Worm (Caenorhabditis elegans): ENCODE results near the gene mtss-1.
A peak's percentile ranks its signal among the peaks of the same experiment; 100 is the strongest.

The mtss-1 gene

DNA sequence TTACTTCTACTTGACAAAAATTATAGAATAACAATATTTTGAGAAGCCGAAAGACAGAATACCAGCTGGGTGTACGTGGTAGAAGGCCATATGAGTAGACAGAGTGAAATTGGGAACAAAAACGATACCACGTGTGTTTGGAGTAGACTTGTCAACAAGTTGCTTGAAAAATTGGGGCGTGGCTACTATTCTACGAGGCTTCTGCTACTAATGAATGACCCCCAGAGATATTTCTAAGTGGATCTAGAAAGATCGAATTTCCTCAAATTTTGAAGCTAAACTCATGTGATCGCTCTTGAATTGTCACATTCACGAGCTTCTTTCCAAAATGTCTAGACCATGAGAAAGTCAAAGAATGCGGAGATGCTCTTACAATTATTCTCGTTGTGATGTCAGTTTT, 6.1 kb upstream of the mtss-1 start:
- TF ChIP-seq unc-62 (GFP tag; optimal IDR thresholded peaks at IDR 0.05 in 1 of 2) (peak in 1 of 2 experiments; percentile 91), unc-62 (tag; optimal IDR thresholded peaks at IDR 0.05) (no peak), Y5F2A.4 (GFP tag; optimal IDR thresholded peaks at IDR 0.05) (no peak), T26A8.4 (GFP tag; IDR thresholded peaks at IDR 0.05) (no peak), dmd-6 (GFP tag; IDR thresholded peaks at IDR 0.05) (peak; percentile 32), lin-1 (GFP tag; IDR thresholded peaks at IDR 0.05) (no peak), hmg-1.1 (GFP tag; IDR thresholded peaks at IDR 0.05) (no peak)

ce11 chrIII:8763111-8763510, 5.0 kb upstream of the mtss-1 start:
- TF ChIP-seq F49E8.2 (tag; optimal IDR thresholded peaks at IDR 0.05; ENCODE audit: borderline replicate concordance) (no peak), lin-13 (GFP tag; optimal IDR thresholded peaks at IDR 0.05) (no peak), lsy-2 (tag; optimal IDR thresholded peaks at IDR 0.05) (peak in 1 of 2 experiments; percentile 45)

- no peak for TF ChIP-seq nhr-42 (GFP tag; IDR thresholded peaks at IDR 0.05)
- no peak for TF ChIP-seq nhr-77 (tag; optimal IDR thresholded peaks at IDR 0.05)
- no peak for TF ChIP-seq mes-2 (tag; optimal IDR thresholded peaks at IDR 0.05; ENCODE audit: poor library complexity, severe bottlenecking)
- TF ChIP-seq mxl-3 (GFP tag; optimal IDR thresholded peaks at IDR 0.05) = no peak
- TF ChIP-seq pha-4 (GFP tag; IDR thresholded peaks at IDR 0.05) = no peak
- no peak for TF ChIP-seq pha-4 (tag; optimal IDR thresholded peaks at IDR 0.05)
- no peak for TF ChIP-seq dve-1 (tag; optimal IDR thresholded peaks at IDR 0.05; ENCODE audit: insufficient read depth)
- TF ChIP-seq ceh-62 (tag; optimal IDR thresholded peaks at IDR 0.05) = no peak
- TF ChIP-seq set-16 (GFP tag; IDR thresholded peaks at IDR 0.05) = no peak
- TF ChIP-seq nhr-11 (tag; optimal IDR thresholded peaks at IDR 0.05) = no peak
- no peak for TF ChIP-seq mdl-1 (tag; optimal IDR thresholded peaks at IDR 0.05)
- TF ChIP-seq vab-7 (GFP tag; IDR thresholded peaks at IDR 0.05) = no peak
- no peak for TF ChIP-seq daf-8 (GFP tag; IDR thresholded peaks at IDR 0.05)
- TF ChIP-seq ZK546.5 (tag; optimal IDR thresholded peaks at IDR 0.05) = no peak
- no peak for TF ChIP-seq madf-9 (GFP tag; conservative IDR thresholded peaks at IDR 0.05)
- TF ChIP-seq fkh-10 (GFP tag; optimal IDR thresholded peaks at IDR 0.05) = no peak
- TF ChIP-seq zip-11 (GFP tag; IDR thresholded peaks at IDR 0.05) = no peak
- no peak for TF ChIP-seq hif-1 (tag; optimal IDR thresholded peaks at IDR 0.05)
Measured at ce11 chrIII:8765030-8765429, 3.1 kb upstream of the mtss-1 start.

DNA sequence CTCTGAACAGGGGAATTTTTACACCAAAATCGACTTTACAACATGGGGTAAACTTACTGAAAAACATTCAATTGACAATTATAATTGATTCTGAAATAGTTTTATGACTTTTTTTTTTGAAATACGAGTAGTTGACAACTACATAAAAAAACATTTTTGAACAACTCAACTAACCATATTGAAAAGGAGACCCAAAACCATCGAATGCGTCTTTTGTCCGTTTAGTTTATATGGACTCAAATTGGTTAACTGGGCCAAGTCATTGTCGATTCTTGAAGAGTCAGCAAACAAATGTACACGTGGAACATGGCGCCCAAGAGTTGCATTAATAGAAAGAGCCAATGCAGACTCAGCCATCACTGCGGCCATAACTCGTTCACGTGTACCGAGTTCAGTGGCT, 1.6 kb upstream of the mtss-1 start:
- TF ChIP-seq aha-1 (tag) (peak; percentile 94), daf-16 (GFP tag; optimal IDR thresholded peaks at IDR 0.05) (no peak), daf-16 (tag; optimal IDR thresholded peaks at IDR 0.05) (no peak)

DNA sequence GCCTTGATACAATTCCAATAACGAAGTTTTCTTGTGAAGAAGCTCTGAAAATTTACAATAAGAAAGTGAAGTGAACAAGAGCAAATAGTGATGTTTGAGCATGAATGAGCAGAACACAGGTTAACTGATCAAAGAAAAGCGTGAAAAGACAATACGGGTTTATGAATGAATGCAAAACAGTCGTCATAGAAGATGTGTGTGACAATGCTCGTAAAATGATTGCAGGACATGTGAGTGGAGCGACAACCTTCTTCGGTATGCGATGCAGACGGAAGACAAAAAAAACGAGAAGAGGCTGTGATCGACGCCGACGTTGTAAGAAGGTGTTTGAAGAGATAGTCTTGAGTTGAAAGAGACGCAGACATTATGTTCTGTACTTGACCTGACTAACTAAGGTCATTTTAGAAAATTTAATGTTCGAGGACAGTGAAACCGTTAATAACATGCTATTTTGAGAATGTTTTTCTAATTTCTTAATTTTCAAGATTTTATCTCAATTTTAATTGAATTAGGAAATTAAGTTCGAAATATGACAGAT, 750 bp upstream of the mtss-1 start, which contains the start of gene mig-22:
Gene mig-22, minus strand, starts transcription at position 51 of the 538 bp plus-strand sequence.
- TF ChIP-seq mxl-3 (GFP tag; optimal IDR thresholded peaks at IDR 0.05) (peak; percentile 38), unc-62 (GFP tag; optimal IDR thresholded peaks at IDR 0.05 in 1 of 2) (peak in 1 of 2 experiments; percentile 83), unc-62 (tag; optimal IDR thresholded peaks at IDR 0.05) (no peak), aha-1 (tag) (peak; percentile 85), nhr-76 (tag; optimal IDR thresholded peaks at IDR 0.05) (no peak), hlh-30 (tag; optimal IDR thresholded peaks at IDR 0.05; ENCODE audit: insufficient read depth) (peak; percentile 24)

ce11 chrIII:8769253-8769652, 1.1 kb downstream of the mtss-1 start, which contains the start of gene K02D10.1:
Gene K02D10.1, plus strand, starts transcription at chrIII:8769536.
- TF ChIP-seq Y105C5A.15 (GFP tag; IDR thresholded peaks at IDR 0.05) = no peak
- TF ChIP-seq lin-15B (tag; optimal IDR thresholded peaks at IDR 0.05) = no peak
- no peak for TF ChIP-seq ceh-32 (tag; optimal IDR thresholded peaks at IDR 0.05; ENCODE audit: poor library complexity)
- TF ChIP-seq daf-16 (GFP tag; optimal IDR thresholded peaks at IDR 0.05) = no peak
- TF ChIP-seq daf-16 (tag; optimal IDR thresholded peaks at IDR 0.05) = peak; percentile 26
- peak in 1 of 2 experiments; percentile 1 for TF ChIP-seq lsy-2 (tag; optimal IDR thresholded peaks at IDR 0.05)
- TF ChIP-seq tra-1 (GFP tag; IDR thresholded peaks at IDR 0.05) = no peak
- TF ChIP-seq nhr-237 (tag; optimal IDR thresholded peaks at IDR 0.05) = no peak
- TF ChIP-seq php-3 (GFP tag; IDR thresholded peaks at IDR 0.05) = no peak
- TF ChIP-seq ama-1 (optimal IDR thresholded peaks at IDR 0.05) = peak; percentile 64
- TF ChIP-seq lin-38 (GFP tag; IDR thresholded peaks at IDR 0.05) = no peak
- no peak for TF ChIP-seq gei-8 (GFP tag; optimal IDR thresholded peaks at IDR 0.05)
- no peak for TF ChIP-seq mep-1 (tag; optimal IDR thresholded peaks at IDR 0.05)
- no peak for TF ChIP-seq Y75B8A.6 (GFP tag; IDR thresholded peaks at IDR 0.05)
- TF ChIP-seq lin-13 (GFP tag; optimal IDR thresholded peaks at IDR 0.05) = no peak
